Fruit fly (Drosophila melanogaster): ENCODE measurements around the gene Daxx.
A peak's percentile ranks its signal among the peaks of the same experiment; 100 is the strongest.

Daxx gene

DNA sequence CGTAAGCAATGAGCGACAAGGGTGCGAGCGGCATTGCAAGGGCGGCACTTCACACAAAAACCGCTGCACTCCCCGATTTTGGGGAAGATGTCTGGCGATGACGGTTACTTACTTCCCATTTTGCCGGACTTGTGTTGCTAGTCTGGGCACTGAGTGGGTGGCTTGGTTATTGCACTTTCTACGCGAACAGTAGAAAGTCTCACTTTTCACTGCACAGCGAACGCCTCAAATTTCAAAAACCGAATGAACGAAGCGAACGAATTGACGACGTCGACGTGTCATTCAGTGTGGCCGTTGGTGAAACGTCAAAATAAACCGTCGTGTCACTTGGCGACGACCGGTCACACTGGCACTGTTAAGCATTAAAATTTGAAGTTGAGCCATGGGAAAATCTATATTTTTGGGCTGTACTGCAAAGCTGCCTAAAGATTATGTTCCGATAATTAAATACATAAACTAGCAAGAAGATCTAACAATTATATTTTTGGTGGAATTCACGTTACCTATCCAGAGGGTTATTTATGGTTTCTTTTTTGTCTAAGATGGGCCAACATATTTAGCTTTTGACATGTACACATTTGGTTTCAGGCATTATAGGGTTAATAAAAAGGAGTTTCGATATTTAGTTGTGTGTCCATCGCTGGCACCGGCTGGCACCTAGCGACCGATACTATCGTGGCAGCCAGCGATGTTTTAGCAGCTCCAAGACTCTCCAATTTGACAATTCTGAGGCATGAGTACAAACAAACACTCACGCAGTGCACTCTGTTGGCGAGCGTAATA is at the start of gene Daxx, which contains the start of gene Sec61alpha (continued):
- peak; percentile 76 for TF ChIP-seq CG13296 (GFP tag; optimal IDR thresholded peaks at IDR 0.05)
- peak; percentile 9 for TF ChIP-seq YL-1 (GFP tag; optimal IDR thresholded peaks at IDR 0.05)
- TF ChIP-seq Nf-YA (GFP tag; IDR thresholded peaks at IDR 0.05) = peak; percentile 68; the same call in 1 of the 2 replicates
- TF ChIP-seq Ssrp (tag; optimal IDR thresholded peaks at IDR 0.05) = peak; percentile 45
- TF ChIP-seq CG1233 (GFP tag; optimal IDR thresholded peaks at IDR 0.05) = peak; percentile 61
- peak; percentile 89 for TF ChIP-seq CG16863 (GFP tag; optimal IDR thresholded peaks at IDR 0.05)
- TF ChIP-seq D (optimal IDR thresholded peaks at IDR 0.05) = no peak
- peak; percentile 71 for TF ChIP-seq D (GFP tag; optimal IDR thresholded peaks at IDR 0.05)
- peak; percentile 91 for TF ChIP-seq Hsf (GFP tag; optimal IDR thresholded peaks at IDR 0.05)
- TF ChIP-seq Oaz (GFP tag; IDR thresholded peaks at IDR 0.05) = peak; percentile 62
- TF ChIP-seq CG2712 (tag; optimal IDR thresholded peaks at IDR 0.05) = peak; percentile 85
- 0 out of 3 replicates have a peak, but pooled peaks have one; percentile 10 for TF ChIP-seq so (GFP tag; IDR thresholded peaks at IDR 0.05)
- TF ChIP-seq sr (GFP tag; IDR thresholded peaks at IDR 0.05) = peak; percentile 45; the same call in 2 of the 3 replicates
- TF ChIP-seq twi (tag; optimal IDR thresholded peaks at IDR 0.05) = peak; percentile 74
- peak; percentile 66 for TF ChIP-seq chm (GFP tag; IDR thresholded peaks at IDR 0.05)
- peak; percentile 87 for TF ChIP-seq Dek (tag; optimal IDR thresholded peaks at IDR 0.05)
- TF ChIP-seq vnd (GFP tag; IDR thresholded peaks at IDR 0.05; ENCODE audit: partially characterized antibody) = peak; percentile 100
- peak; percentile 88 for TF ChIP-seq CG12155 (GFP tag; optimal IDR thresholded peaks at IDR 0.05)
- TF ChIP-seq Lim3 (GFP tag; IDR thresholded peaks at IDR 0.05) = no peak
- TF ChIP-seq pfk (GFP tag; optimal IDR thresholded peaks at IDR 0.05) = no peak
- TF ChIP-seq BEAF-32 (GFP tag; optimal IDR thresholded peaks at IDR 0.05) = peak; percentile 100
- peak; percentile 78 for TF ChIP-seq CG9727 (GFP tag; optimal IDR thresholded peaks at IDR 0.05)
- no peak for TF ChIP-seq CG17912 (GFP tag; optimal IDR thresholded peaks at IDR 0.05)
- peak; percentile 100 for TF ChIP-seq amos (GFP tag; IDR thresholded peaks at IDR 0.05; ENCODE audit: partially characterized antibody)
- TF ChIP-seq bigmax (GFP tag; optimal IDR thresholded peaks at IDR 0.05) = no peak
- TF ChIP-seq peb (GFP tag; IDR thresholded peaks at IDR 0.05) = peak; percentile 68
- 0 out of 2 replicates have a peak, but pooled peaks have one; percentile 53 for TF ChIP-seq bowl (GFP tag; IDR thresholded peaks at IDR 0.05)
- peak; percentile 47 for TF ChIP-seq psq (GFP tag; optimal IDR thresholded peaks at IDR 0.05)
- peak; percentile 67 for TF ChIP-seq Six4 (GFP tag; optimal IDR thresholded peaks at IDR 0.05)
- peak; percentile 85 for TF ChIP-seq CG4424 (GFP tag; optimal IDR thresholded peaks at IDR 0.05)
- TF ChIP-seq ato (GFP tag; IDR thresholded peaks at IDR 0.05; ENCODE audit: partially characterized antibody) = peak; percentile 100
- peak; percentile 43; the same call in 1 of the 2 replicates for TF ChIP-seq CG17612 (GFP tag; IDR thresholded peaks at IDR 0.05)
- TF ChIP-seq CG17802 (tag; optimal IDR thresholded peaks at IDR 0.05) = peak; percentile 21
- TF ChIP-seq CG11695 (GFP tag; IDR thresholded peaks at IDR 0.05) = peak; percentile 77
- peak; percentile 82 for TF ChIP-seq CG10366 (GFP tag; IDR thresholded peaks at IDR 0.05)
- TF ChIP-seq sob (GFP tag; IDR thresholded peaks at IDR 0.05) = peak; percentile 88
- TF ChIP-seq Mad (GFP tag; optimal IDR thresholded peaks at IDR 0.05) = peak; percentile 82
- peak; percentile 93 for TF ChIP-seq Antp (GFP tag; optimal IDR thresholded peaks at IDR 0.05)
- peak; percentile 100 for TF ChIP-seq inv (GFP tag; IDR thresholded peaks at IDR 0.05; ENCODE audit: partially characterized antibody)
- TF ChIP-seq CG11504 (tag; optimal IDR thresholded peaks at IDR 0.05) = peak; percentile 82
- peak; percentile 79 for TF ChIP-seq CG8089 (GFP tag; optimal IDR thresholded peaks at IDR 0.05)
- peak; percentile 72 for TF ChIP-seq CG31224 (GFP tag; IDR thresholded peaks at IDR 0.05)
- no peak for TF ChIP-seq ash1 (GFP tag; optimal IDR thresholded peaks at IDR 0.05)
- peak; percentile 97 for TF ChIP-seq Deaf1 (tag; optimal IDR thresholded peaks at IDR 0.05)
- TF ChIP-seq caup (GFP tag; optimal IDR thresholded peaks at IDR 0.05; ENCODE audit: severe bottlenecking) = peak; percentile 65
- TF ChIP-seq CG10654 (GFP tag; optimal IDR thresholded peaks at IDR 0.05) = peak; percentile 82
- peak; percentile 56; the same call in 1 of the 3 replicates for TF ChIP-seq C15 (GFP tag; IDR thresholded peaks at IDR 0.05)
- peak; percentile 81 for TF ChIP-seq Atf-2 (GFP tag; optimal IDR thresholded peaks at IDR 0.05)
- no peak for TF ChIP-seq hth (optimal IDR thresholded peaks at IDR 0.05)

Data from whole organism, embryonic.